Worm (Caenorhabditis elegans) whole organism, midembryonic: ENCODE results near the gene irld-38.

Experiments used
- T22C8.4 ChIP-seq: fragments of 200-800 bp; sonication (Bioruptor generic); IDR thresholded peaks from 2 replicates; pipeline ENCODE4 v1.3.6; 2022; ENCODE audit warnings: missing genetic modification characterization, missing compliant biosample characterization
- cog-1 ChIP-seq: sonication (generic microtip); optimal IDR thresholded peaks from 2 replicates; lab custom pipeline; 2016; ENCODE audit warnings: missing genetic modification characterization, missing compliant biosample characterization
- flt-1 ChIP-seq: fragments of 200-800 bp; sonication (Bioruptor generic); IDR thresholded peaks from 2 replicates; pipeline ENCODE4 v1.3.6; 2022; ENCODE audit warnings: missing genetic modification characterization, missing compliant biosample characterization
- med-1 ChIP-seq: sonication (generic microtip); optimal IDR thresholded peaks from 2 replicates; lab custom pipeline; 2017; ENCODE audit warnings: missing genetic modification characterization, mild to moderate bottlenecking, missing compliant biosample characterization, antibody characterized with exemption, missing genetic modification reagents; ENCODE audit not compliant: insufficient read depth
- tab-1 ChIP-seq: fragments of 200-800 bp; sonication (Bioruptor generic); IDR thresholded peaks from 2 replicates; pipeline ENCODE4 v1.3.6; 2022; ENCODE audit warnings: missing genetic modification characterization, missing compliant biosample characterization

ce11 chrV:3017930-3018329, 14.3 kb downstream of the irld-38 start:
- TF ChIP-seq tab-1 (no peak), T22C8.4 (GFP tag; lab: Robert Waterston, UW) (no peak), flt-1 (no peak), cog-1 (tag; lab: Kevin White, UChicago) (no peak), med-1 (GFP tag; lab: Kevin White, UChicago) (no peak)
